Worm (Caenorhabditis elegans) whole organism, L3 larva: ENCODE measurements around the gene ast-1.

Experiments
- ZK546.5 ChIP-seq: sonication (generic microtip); optimal IDR thresholded peaks from 2 replicates; lab custom pipeline; 2017; ENCODE audit warnings: missing biosample characterization, missing genetic modification characterization
- ceh-82 ChIP-seq: fragments of 150-350 bp; optimal IDR thresholded peaks from 2 replicates; lab custom pipeline; 2014; ENCODE audit warnings: missing biosample characterization, missing genetic modification characterization
- daf-12 ChIP-seq: fragments of 150-350 bp; optimal IDR thresholded peaks from 2 replicates; lab custom pipeline; 2014; ENCODE audit warnings: missing biosample characterization, missing genetic modification reagents, missing genetic modification characterization
- fkh-10 ChIP-seq: sonication (generic microtip); optimal IDR thresholded peaks from 2 replicates; lab custom pipeline; 2017; ENCODE audit warnings: missing biosample characterization, missing genetic modification reagents, missing genetic modification characterization
- jun-1 ChIP-seq: fragments of 150-350 bp; optimal IDR thresholded peaks from 2 replicates; lab custom pipeline; 2014; ENCODE audit warnings: missing biosample characterization, missing genetic modification reagents, missing genetic modification characterization
- lin-15B ChIP-seq: fragments of 150-350 bp; optimal IDR thresholded peaks from 2 replicates; lab custom pipeline; 2014; ENCODE audit warnings: missing biosample characterization, missing genetic modification characterization
- lin-39 ChIP-seq: fragments of 150-350 bp; optimal IDR thresholded peaks from 2 replicates; lab custom pipeline; 2018; ENCODE audit warnings: missing biosample characterization, missing genetic modification reagents, missing genetic modification characterization
- nhr-76 ChIP-seq: fragments of 150-350 bp; sonication (generic microtip); optimal IDR thresholded peaks from 5 replicates; lab custom pipeline; 2014; ENCODE audit warnings: missing biosample characterization, missing genetic modification characterization
- pqm-1 ChIP-seq: fragments of 150-350 bp; optimal IDR thresholded peaks from 2 replicates; lab custom pipeline; 2017; ENCODE audit warnings: missing biosample characterization, missing genetic modification characterization, inconsistent platforms
- skn-1 ChIP-seq: fragments of 150-350 bp; optimal IDR thresholded peaks from 2 replicates; lab custom pipeline; 2014; ENCODE audit warnings: missing biosample characterization, missing genetic modification characterization

DNA sequence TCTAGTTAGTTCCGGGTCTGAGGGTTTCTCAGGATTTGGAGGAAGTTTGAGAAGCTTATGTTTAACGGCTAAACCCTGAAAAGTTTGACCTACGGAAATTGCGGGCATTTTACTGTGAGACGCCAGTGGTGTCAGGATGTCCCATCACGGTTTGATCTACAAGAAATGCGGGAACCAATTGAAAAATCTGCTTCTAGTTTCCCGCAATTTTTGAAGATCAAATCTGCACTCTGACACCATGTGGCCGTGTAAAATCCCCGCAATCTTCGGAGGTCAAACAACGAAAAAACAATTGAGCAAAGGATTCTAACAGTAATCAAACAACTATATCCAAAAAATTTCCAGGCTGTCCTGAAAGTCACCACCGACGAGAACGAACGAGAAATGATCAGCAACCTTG is 12.3 kb downstream of the ast-1 start:
- TF ChIP-seq nhr-76 (no peak), lin-15B (tag; lab: Kevin White, UChicago) (no peak), lin-39 (tag; lab: Kevin White, UChicago) (no peak), pqm-1 (no peak), skn-1 (no peak), jun-1 (tag; lab: Kevin White, UChicago) (no peak), ZK546.5 (no peak), fkh-10 (no peak), daf-12 (no peak), ceh-82 (tag; lab: Kevin White, UChicago) (no peak)
